Fruit fly (Drosophila melanogaster) whole organism, pupa: ENCODE results near the gene CG14079.

Experiments used
- CG10348 ChIP-seq: fragments of 200-800 bp; sonication (Bioruptor generic); IDR thresholded peaks from 2 replicates; pipeline ENCODE4 v1.3.6; 2022; ENCODE audit warnings: missing biosample characterization, missing genetic modification characterization
- CG12605 ChIP-seq: fragments of 200-800 bp; sonication (Bioruptor generic); IDR thresholded peaks from 2 replicates; pipeline ENCODE4 v1.3.6; 2022; ENCODE audit warnings: missing biosample characterization, missing genetic modification characterization
- CG13204 ChIP-seq: fragments of 200-800 bp; sonication (Bioruptor generic); optimal IDR thresholded peaks from 2 replicates; lab custom pipeline; 2018; ENCODE audit warnings: missing biosample characterization, mild to moderate bottlenecking, missing genetic modification characterization, moderate library complexity
- CG14655 ChIP-seq: fragments of 200-800 bp; sonication (Bioruptor generic); optimal IDR thresholded peaks from 3 replicates; lab custom pipeline; 2017; ENCODE audit warnings: mild to moderate bottlenecking, missing biosample characterization, missing genetic modification reagents, missing genetic modification characterization
- CG15710 ChIP-seq: fragments of 200-800 bp; sonication (Bioruptor generic); optimal IDR thresholded peaks from 2 replicates; lab custom pipeline; 2018; ENCODE audit warnings: missing biosample characterization, mild to moderate bottlenecking, missing genetic modification characterization, moderate library complexity
- CG17806 ChIP-seq: fragments of 200-800 bp; sonication (Bioruptor generic); optimal IDR thresholded peaks from 2 replicates; lab custom pipeline; 2018; ENCODE audit warnings: missing biosample characterization, mild to moderate bottlenecking, missing genetic modification characterization, moderate library complexity
- CG32121 ChIP-seq: fragments of 200-800 bp; sonication (Bioruptor generic); IDR thresholded peaks from 2 replicates; pipeline ENCODE4 v1.3.6; 2022; ENCODE audit warnings: missing biosample characterization, missing genetic modification characterization
- CG34367 ChIP-seq: fragments of 200-800 bp; sonication (Bioruptor generic); optimal IDR thresholded peaks from 2 replicates; lab custom pipeline; 2018; ENCODE audit warnings: missing biosample characterization, mild to moderate bottlenecking, missing genetic modification characterization
- CG4496 ChIP-seq: fragments of 200-800 bp; sonication (Bioruptor generic); IDR thresholded peaks from 3 replicates; pipeline ENCODE4 v1.3.6; 2022; ENCODE audit warnings: missing biosample characterization, missing genetic modification characterization
- CG8159 ChIP-seq: fragments of 200-800 bp; sonication (Bioruptor generic); optimal IDR thresholded peaks from 3 replicates; lab custom pipeline; 2018; ENCODE audit warnings: missing biosample characterization, mild to moderate bottlenecking, missing genetic modification characterization, moderate library complexity
- CG8301 ChIP-seq: fragments of 200-800 bp; sonication (Bioruptor generic); optimal IDR thresholded peaks from 2 replicates; lab custom pipeline; 2018; ENCODE audit warnings: missing biosample characterization, mild to moderate bottlenecking, missing genetic modification characterization
- CG9948 ChIP-seq: fragments of 200-800 bp; sonication (Bioruptor generic); optimal IDR thresholded peaks from 2 replicates; lab custom pipeline; 2018; ENCODE audit warnings: missing biosample characterization, mild to moderate bottlenecking, missing genetic modification characterization, moderate library complexity
- D1 ChIP-seq: fragments of 200-800 bp; sonication (Bioruptor generic); optimal IDR thresholded peaks from 2 replicates; lab custom pipeline; 2018; ENCODE audit warnings: missing biosample characterization, mild to moderate bottlenecking, missing genetic modification characterization, moderate library complexity
- EcR ChIP-seq: fragments of 200-800 bp; sonication (Bioruptor generic); optimal IDR thresholded peaks from 3 replicates; lab custom pipeline; 2019; ENCODE audit warnings: missing biosample characterization, missing genetic modification characterization, mild to moderate bottlenecking, moderate library complexity, missing genetic modification reagents
- Ets98B ChIP-seq: fragments of 200-800 bp; sonication (Bioruptor generic); IDR thresholded peaks from 2 replicates; pipeline ENCODE4 v1.3.6; 2022; ENCODE audit warnings: missing biosample characterization, missing genetic modification characterization
- Pif1A ChIP-seq: fragments of 200-800 bp; sonication (Bioruptor generic); optimal IDR thresholded peaks from 3 replicates; lab custom pipeline; 2016; ENCODE audit warnings: missing biosample characterization, missing genetic modification characterization
- Pif1B ChIP-seq: fragments of 200-800 bp; sonication (Bioruptor generic); optimal IDR thresholded peaks from 3 replicates; lab custom pipeline; 2016; ENCODE audit warnings: missing biosample characterization, missing genetic modification characterization
- Snoo ChIP-seq: fragments of 200-800 bp; sonication (Bioruptor generic); optimal IDR thresholded peaks from 3 replicates; lab custom pipeline; 2017; ENCODE audit warnings: missing biosample characterization, mild to moderate bottlenecking, missing genetic modification characterization, inconsistent platforms
- fd96Ca ChIP-seq: fragments of 200-800 bp; sonication (Bioruptor generic); IDR thresholded peaks from 3 replicates; pipeline ENCODE4 v1.3.6; 2022; ENCODE audit warnings: missing biosample characterization, missing genetic modification characterization
- gl ChIP-seq: fragments of 200-800 bp; sonication (Bioruptor generic); optimal IDR thresholded peaks from 2 replicates; lab custom pipeline; 2018; ENCODE audit warnings: missing biosample characterization, mild to moderate bottlenecking, missing genetic modification characterization
- rn ChIP-seq: fragments of 200-800 bp; sonication (Bioruptor generic); IDR thresholded peaks from 2 replicates; pipeline ENCODE4 v1.3.6; 2022; ENCODE audit warnings: missing biosample characterization, missing genetic modification characterization

CG14079 gene

dm6 chr3L:19087369-19088275, 10.2 kb upstream of the CG14079 start:
- TF ChIP-seq D1 (tag; lab: Kevin White, UChicago), result no peak
- peak; percentile 42 for TF ChIP-seq CG17806 (tag; lab: Kevin White, UChicago)
- TF ChIP-seq Pif1A (GFP tag; lab: Kevin White, UChicago), result no peak
- TF ChIP-seq CG10348, result no peak
- no peak for TF ChIP-seq gl (tag; lab: Kevin White, UChicago)
- no peak for TF ChIP-seq rn
- no peak for TF ChIP-seq CG12605 (GFP tag; lab: Robert Waterston, UW)
- TF ChIP-seq CG9948, result peak; percentile 48
- no peak for TF ChIP-seq Ets98B
- TF ChIP-seq fd96Ca, result no peak
- peak; percentile 37 for TF ChIP-seq CG15710 (tag; lab: Kevin White, UChicago)
- peak; percentile 45 for TF ChIP-seq CG13204 (GFP tag; lab: Kevin White, UChicago)
- TF ChIP-seq CG34367, result no peak
- peak; percentile 64 for TF ChIP-seq CG8159
- TF ChIP-seq Pif1B, result no peak
- TF ChIP-seq CG14655, result peak; percentile 28
- TF ChIP-seq CG8301 (tag; lab: Kevin White, UChicago), result no peak
- no peak for TF ChIP-seq EcR (GFP tag; lab: Kevin White, UChicago)
- peak; percentile 60; the same call in 1 of the 3 replicates for TF ChIP-seq CG4496 (GFP tag; lab: Robert Waterston, UW)
- TF ChIP-seq CG32121 (GFP tag; lab: Robert Waterston, UW), result no peak
- peak; percentile 28 for TF ChIP-seq Snoo

dm6 chr3L:19089120-19089519, 8.7 kb upstream of the CG14079 start:
- TF ChIP-seq CG4496 (GFP tag; lab: Robert Waterston, UW) (no peak), Pif1A (GFP tag; lab: Kevin White, UChicago) (no peak), CG12605 (GFP tag; lab: Robert Waterston, UW) (no peak), CG9948 (no peak), CG14655 (no peak), EcR (GFP tag; lab: Kevin White, UChicago) (no peak), CG8159 (no peak), gl (tag; lab: Kevin White, UChicago) (no peak), D1 (tag; lab: Kevin White, UChicago) (no peak), CG17806 (tag; lab: Kevin White, UChicago) (no peak), CG34367 (no peak)

dm6 chr3L:19091423-19092124, 6.2 kb upstream of the CG14079 start:
- peak; percentile 8 for TF ChIP-seq gl (tag; lab: Kevin White, UChicago)
- TF ChIP-seq Pif1A (GFP tag; lab: Kevin White, UChicago), result no peak
- TF ChIP-seq CG32121 (GFP tag; lab: Robert Waterston, UW), result peak; percentile 52; the same call in 1 of the 2 replicates
- TF ChIP-seq CG17806 (tag; lab: Kevin White, UChicago), result no peak
- TF ChIP-seq Snoo, result peak; percentile 0
- TF ChIP-seq CG14655, result no peak
- TF ChIP-seq CG10348, result no peak
- no peak for TF ChIP-seq rn
- peak; percentile 37; the same call in 2 of the 3 replicates for TF ChIP-seq fd96Ca
- TF ChIP-seq CG13204 (GFP tag; lab: Kevin White, UChicago), result peak; percentile 87
- no peak; the same call in 1 of the 2 replicates for TF ChIP-seq CG12605 (GFP tag; lab: Robert Waterston, UW)
- no peak for TF ChIP-seq CG15710 (tag; lab: Kevin White, UChicago)
- TF ChIP-seq CG8301 (tag; lab: Kevin White, UChicago), result no peak
- TF ChIP-seq CG34367, result no peak
- no peak for TF ChIP-seq CG9948
- TF ChIP-seq CG4496 (GFP tag; lab: Robert Waterston, UW), result no peak; the same call in 2 of the 3 replicates
- peak; percentile 39 for TF ChIP-seq Pif1B
- peak; percentile 64 for TF ChIP-seq EcR (GFP tag; lab: Kevin White, UChicago)
- peak; percentile 15 for TF ChIP-seq CG8159
- no peak for TF ChIP-seq D1 (tag; lab: Kevin White, UChicago)
- TF ChIP-seq Ets98B, result no peak

- TF ChIP-seq rn (no peak), CG13204 (GFP tag; lab: Kevin White, UChicago) (no peak), D1 (tag; lab: Kevin White, UChicago) (peak; percentile 51), CG9948 (no peak), CG4496 (GFP tag; lab: Robert Waterston, UW) (no peak), CG14655 (no peak), CG8159 (no peak), CG32121 (GFP tag; lab: Robert Waterston, UW) (no peak), CG34367 (no peak), CG17806 (tag; lab: Kevin White, UChicago) (peak; percentile 17), fd96Ca (no peak), CG10348 (no peak), Pif1B (no peak), Ets98B (no peak), EcR (GFP tag; lab: Kevin White, UChicago) (peak; percentile 100), CG12605 (GFP tag; lab: Robert Waterston, UW) (no peak)
- TF ChIP-seq, all 21 proteins: peak for 3
These were observed 5.4 kb upstream of the CG14079 start, which contains the start of gene MESR6 for dm6 chr3L:19092125-19093058. Gene MESR6, plus strand, starts transcription at chr3L:19092670.
